Worm (Caenorhabditis elegans): ENCODE data around the gene str-1.

Gene str-1

ce11 chrIV:7188528-7189422 lies 15.2 kb downstream of the str-1 start, which contains the start of gene srlf-7 (continued):
- no peak for TF ChIP-seq snpc-3.4 (tag; optimal IDR thresholded peaks at IDR 0.05)
- no peak for TF ChIP-seq F39B2.1 (GFP tag; IDR thresholded peaks at IDR 0.05)
- TF ChIP-seq attf-3 (GFP tag; conservative IDR thresholded peaks at IDR 0.05) = no peak
- TF ChIP-seq cebp-1 (GFP tag; IDR thresholded peaks at IDR 0.05) = no peak
- no peak for TF ChIP-seq cebp-1 (tag; optimal IDR thresholded peaks at IDR 0.05)
- no peak for TF ChIP-seq die-1 (tag; optimal IDR thresholded peaks at IDR 0.05)
- TF ChIP-seq efl-1 (GFP tag; optimal IDR thresholded peaks at IDR 0.05) = no peak
- TF ChIP-seq F57C9.4 (tag; optimal IDR thresholded peaks at IDR 0.05) = no peak
- TF ChIP-seq ceh-27 (GFP tag; optimal IDR thresholded peaks at IDR 0.05) = no peak
- no peak for TF ChIP-seq mcd-1 (GFP tag; IDR thresholded peaks at IDR 0.05)
- peak; percentile 80 for TF ChIP-seq pha-4 (tag; optimal IDR thresholded peaks at IDR 0.05)
- TF ChIP-seq nfya-2 (GFP tag; IDR thresholded peaks at IDR 0.05) = no peak
- TF ChIP-seq lin-54 (GFP tag; optimal IDR thresholded peaks at IDR 0.05) = peak; percentile 11
- TF ChIP-seq hlh-26 (GFP tag; conservative IDR thresholded peaks at IDR 0.05) = no peak
- no peak for TF ChIP-seq zim-3 (tag; optimal IDR thresholded peaks at IDR 0.05)
- TF ChIP-seq lin-26 (GFP tag; IDR thresholded peaks at IDR 0.05) = no peak
- no peak for TF ChIP-seq ceh-100 (GFP tag; IDR thresholded peaks at IDR 0.05)
- no peak for TF ChIP-seq B0035.1 (tag; optimal IDR thresholded peaks at IDR 0.05)
- no peak for TF ChIP-seq ztf-18 (tag; optimal IDR thresholded peaks at IDR 0.05)
- TF ChIP-seq nhr-179 (tag; optimal IDR thresholded peaks at IDR 0.05) = no peak
- TF ChIP-seq snpc-1.1 (tag; optimal IDR thresholded peaks at IDR 0.05; ENCODE audit: insufficient read depth) = no peak
- no peak for TF ChIP-seq D2030.7 (GFP tag; IDR thresholded peaks at IDR 0.05)
- TF ChIP-seq hsf-1 (GFP tag; IDR thresholded peaks at IDR 0.05) = no peak
- no peak for TF ChIP-seq madf-8 (GFP tag; conservative IDR thresholded peaks at IDR 0.05)
- TF ChIP-seq ztf-22 (GFP tag; optimal IDR thresholded peaks at IDR 0.05) = peak; percentile 54
- no peak for TF ChIP-seq dpff-1 (tag; optimal IDR thresholded peaks at IDR 0.05)
- TF ChIP-seq attf-5 (GFP tag; optimal IDR thresholded peaks at IDR 0.05) = peak; percentile 51
- TF ChIP-seq tbp1 (GFP tag; optimal IDR thresholded peaks at IDR 0.05) = peak; percentile 53
- no peak for TF ChIP-seq lin-35 (GFP tag; optimal IDR thresholded peaks at IDR 0.05)
- no peak for TF ChIP-seq snpc-1.3 (tag; optimal IDR thresholded peaks at IDR 0.05; ENCODE audit: insufficient read depth)
- no peak for TF ChIP-seq nhr-90 (tag; optimal IDR thresholded peaks at IDR 0.05)
- no peak for TF ChIP-seq bed-2 (GFP tag; IDR thresholded peaks at IDR 0.05)
- no peak for TF ChIP-seq ceh-40 (GFP tag; IDR thresholded peaks at IDR 0.05)
- no peak for TF ChIP-seq F10E7.11 (tag; optimal IDR thresholded peaks at IDR 0.05)
- TF ChIP-seq F55B11.4 (tag; optimal IDR thresholded peaks at IDR 0.05; ENCODE audit: borderline replicate concordance, insufficient read depth) = no peak
- TF ChIP-seq ztf-25 (GFP tag; IDR thresholded peaks at IDR 0.05) = no peak
- no peak for TF ChIP-seq F23B12.7 (tag; optimal IDR thresholded peaks at IDR 0.05; ENCODE audit: insufficient read depth)
- TF ChIP-seq ZK185.1 (tag; optimal IDR thresholded peaks at IDR 0.05; ENCODE audit: poor library complexity, severe bottlenecking) = peak; percentile 7
- TF ChIP-seq sptf-2 (GFP tag; optimal IDR thresholded peaks at IDR 0.05) = no peak
- no peak for TF ChIP-seq ceh-58 (GFP tag; IDR thresholded peaks at IDR 0.05)
- TF ChIP-seq nfyb-1 (GFP tag; IDR thresholded peaks at IDR 0.05) = no peak
- TF ChIP-seq Y95B8A.8 (GFP tag; IDR thresholded peaks at IDR 0.05) = no peak
- TF ChIP-seq aptf-2 (GFP tag; conservative IDR thresholded peaks at IDR 0.05) = no peak
- no peak for TF ChIP-seq Y53G8AR.9 (GFP tag; conservative IDR thresholded peaks at IDR 0.05)
- peak; percentile 96 for TF ChIP-seq nhr-80 (tag; optimal IDR thresholded peaks at IDR 0.05)
- no peak for TF ChIP-seq ztf-3 (GFP tag; optimal IDR thresholded peaks at IDR 0.05)
- no peak for TF ChIP-seq ztf-6 (GFP tag; IDR thresholded peaks at IDR 0.05)
